Worm (Caenorhabditis elegans): ENCODE data around the gene T25B9.12.

The T25B9.12 gene

ce11 chrIV:10765053-10765452 is at the start of gene T25B9.12:
TSS of gene T25B9.12 (plus strand) at chrIV:10765353.
- TF ChIP-seq scrt-1 (GFP tag; IDR thresholded peaks at IDR 0.05): no peak
- no peak for TF ChIP-seq sea-1 (GFP tag; conservative IDR thresholded peaks at IDR 0.05)
- no peak for TF ChIP-seq tbx-37 (GFP tag; conservative IDR thresholded peaks at IDR 0.05)
- TF ChIP-seq B0310.2 (tag; optimal IDR thresholded peaks at IDR 0.05): no peak
- no peak for TF ChIP-seq hnd-1 (tag; optimal IDR thresholded peaks at IDR 0.05)

ce11 chrIV:10716348-10716747 is 48.8 kb upstream of the T25B9.12 start, which contains the start of gene ncx-3:
TSS of gene ncx-3 (plus strand) at chrIV:10716648.
- TF ChIP-seq hnd-1 (tag; optimal IDR thresholded peaks at IDR 0.05) (no peak), ets-7 (tag; optimal IDR thresholded peaks at IDR 0.05) (no peak), F13C5.2 (tag; optimal IDR thresholded peaks at IDR 0.05) (no peak), hmg-4 (GFP tag; optimal IDR thresholded peaks at IDR 0.05) (no peak), ceh-36 (tag; optimal IDR thresholded peaks at IDR 0.05) (no peak), tra-4 (tag; optimal IDR thresholded peaks at IDR 0.05) (no peak), B0310.2 (tag; optimal IDR thresholded peaks at IDR 0.05) (no peak), aly-1 (tag; optimal IDR thresholded peaks at IDR 0.05) (no peak), hmbx-1 (tag; optimal IDR thresholded peaks at IDR 0.05) (no peak), flt-1 (GFP tag; IDR thresholded peaks at IDR 0.05) (no peak), ceh-13 (GFP tag; optimal IDR thresholded peaks at IDR 0.05) (no peak), scrt-1 (GFP tag; IDR thresholded peaks at IDR 0.05) (no peak), tbx-37 (GFP tag; conservative IDR thresholded peaks at IDR 0.05) (no peak), tbx-11 (GFP tag; IDR thresholded peaks at IDR 0.05) (no peak), ama-1 (optimal IDR thresholded peaks at IDR 0.05) (no peak)

- TF ChIP-seq F13C5.2 (tag; optimal IDR thresholded peaks at IDR 0.05): no peak
- no peak for TF ChIP-seq ets-7 (tag; optimal IDR thresholded peaks at IDR 0.05)
- no peak for TF ChIP-seq ceh-36 (tag; optimal IDR thresholded peaks at IDR 0.05)
- TF ChIP-seq flt-1 (GFP tag; IDR thresholded peaks at IDR 0.05): no peak
- TF ChIP-seq sea-1 (GFP tag; conservative IDR thresholded peaks at IDR 0.05): no peak
- TF ChIP-seq B0310.2 (tag; optimal IDR thresholded peaks at IDR 0.05): no peak
- TF ChIP-seq pes-1 (GFP tag; IDR thresholded peaks at IDR 0.05): no peak
- no peak for TF ChIP-seq hmg-4 (GFP tag; optimal IDR thresholded peaks at IDR 0.05)
- no peak for TF ChIP-seq tra-4 (tag; optimal IDR thresholded peaks at IDR 0.05)
- no peak for TF ChIP-seq ama-1 (optimal IDR thresholded peaks at IDR 0.05)
- no peak for TF ChIP-seq hnd-1 (tag; optimal IDR thresholded peaks at IDR 0.05)
- TF ChIP-seq ceh-13 (GFP tag; optimal IDR thresholded peaks at IDR 0.05): no peak
- TF ChIP-seq scrt-1 (GFP tag; IDR thresholded peaks at IDR 0.05): no peak
- no peak for TF ChIP-seq tbx-37 (GFP tag; conservative IDR thresholded peaks at IDR 0.05)
- TF ChIP-seq tbx-11 (GFP tag; IDR thresholded peaks at IDR 0.05): no peak
- TF ChIP-seq hmbx-1 (tag; optimal IDR thresholded peaks at IDR 0.05): no peak
These were observed 47.1 kb upstream of the T25B9.12 start for ce11 chrIV:10718075-10718474.

ce11 chrIV:10718865-10719264 is 46.3 kb upstream of the T25B9.12 start:
- TF ChIP-seq B0310.2 (tag; optimal IDR thresholded peaks at IDR 0.05): no peak
- no peak for TF ChIP-seq hmbx-1 (tag; optimal IDR thresholded peaks at IDR 0.05)
- no peak for TF ChIP-seq hnd-1 (tag; optimal IDR thresholded peaks at IDR 0.05)
- no peak for TF ChIP-seq sea-1 (GFP tag; conservative IDR thresholded peaks at IDR 0.05)
- TF ChIP-seq aly-1 (tag; optimal IDR thresholded peaks at IDR 0.05): no peak
- TF ChIP-seq pes-1 (GFP tag; IDR thresholded peaks at IDR 0.05): no peak
- no peak for TF ChIP-seq ets-7 (tag; optimal IDR thresholded peaks at IDR 0.05)
- no peak for TF ChIP-seq F13C5.2 (tag; optimal IDR thresholded peaks at IDR 0.05)
- TF ChIP-seq ceh-36 (tag; optimal IDR thresholded peaks at IDR 0.05): no peak
- no peak for TF ChIP-seq hmg-4 (GFP tag; optimal IDR thresholded peaks at IDR 0.05)
- TF ChIP-seq tbx-11 (GFP tag; IDR thresholded peaks at IDR 0.05): no peak
- no peak for TF ChIP-seq flt-1 (GFP tag; IDR thresholded peaks at IDR 0.05)
- TF ChIP-seq tbx-37 (GFP tag; conservative IDR thresholded peaks at IDR 0.05): no peak
- no peak for TF ChIP-seq ama-1 (optimal IDR thresholded peaks at IDR 0.05)
- no peak for TF ChIP-seq tra-4 (tag; optimal IDR thresholded peaks at IDR 0.05)
- no peak for TF ChIP-seq scrt-1 (GFP tag; IDR thresholded peaks at IDR 0.05)
- no peak for TF ChIP-seq ceh-13 (GFP tag; optimal IDR thresholded peaks at IDR 0.05)

- no peak for TF ChIP-seq pes-1 (GFP tag; IDR thresholded peaks at IDR 0.05)
- no peak for TF ChIP-seq hmg-4 (GFP tag; optimal IDR thresholded peaks at IDR 0.05)
- no peak for TF ChIP-seq tbx-37 (GFP tag; conservative IDR thresholded peaks at IDR 0.05)
- no peak for TF ChIP-seq tbx-11 (GFP tag; IDR thresholded peaks at IDR 0.05)
- no peak for TF ChIP-seq flt-1 (GFP tag; IDR thresholded peaks at IDR 0.05)
- TF ChIP-seq ceh-13 (GFP tag; optimal IDR thresholded peaks at IDR 0.05): no peak
- TF ChIP-seq tra-4 (tag; optimal IDR thresholded peaks at IDR 0.05): no peak
- no peak for TF ChIP-seq hnd-1 (tag; optimal IDR thresholded peaks at IDR 0.05)
- TF ChIP-seq B0310.2 (tag; optimal IDR thresholded peaks at IDR 0.05): no peak
- TF ChIP-seq scrt-1 (GFP tag; IDR thresholded peaks at IDR 0.05): no peak
- TF ChIP-seq F13C5.2 (tag; optimal IDR thresholded peaks at IDR 0.05): no peak
- TF ChIP-seq aly-1 (tag; optimal IDR thresholded peaks at IDR 0.05): no peak
- TF ChIP-seq ets-7 (tag; optimal IDR thresholded peaks at IDR 0.05): no peak
- TF ChIP-seq sea-1 (GFP tag; conservative IDR thresholded peaks at IDR 0.05): no peak
- TF ChIP-seq ceh-36 (tag; optimal IDR thresholded peaks at IDR 0.05): no peak
- no peak for TF ChIP-seq ama-1 (optimal IDR thresholded peaks at IDR 0.05)
- no peak for TF ChIP-seq hmbx-1 (tag; optimal IDR thresholded peaks at IDR 0.05)
These were observed 37.4 kb upstream of the T25B9.12 start, which contains the start of gene ZC168.2 for ce11 chrIV:10727734-10728133. TSS of gene ZC168.2 (plus strand) at chrIV:10728034.

- no peak for TF ChIP-seq aly-1 (tag; optimal IDR thresholded peaks at IDR 0.05)
- TF ChIP-seq flt-1 (GFP tag; IDR thresholded peaks at IDR 0.05): no peak
- TF ChIP-seq pes-1 (GFP tag; IDR thresholded peaks at IDR 0.05): no peak
- TF ChIP-seq ets-7 (tag; optimal IDR thresholded peaks at IDR 0.05): no peak
- TF ChIP-seq sea-1 (GFP tag; conservative IDR thresholded peaks at IDR 0.05): no peak
- TF ChIP-seq ceh-36 (tag; optimal IDR thresholded peaks at IDR 0.05): no peak
- no peak for TF ChIP-seq ceh-13 (GFP tag; optimal IDR thresholded peaks at IDR 0.05)
- no peak for TF ChIP-seq scrt-1 (GFP tag; IDR thresholded peaks at IDR 0.05)
- TF ChIP-seq F13C5.2 (tag; optimal IDR thresholded peaks at IDR 0.05): no peak
- no peak for TF ChIP-seq tbx-11 (GFP tag; IDR thresholded peaks at IDR 0.05)
- no peak for TF ChIP-seq B0310.2 (tag; optimal IDR thresholded peaks at IDR 0.05)
- TF ChIP-seq hnd-1 (tag; optimal IDR thresholded peaks at IDR 0.05): no peak
These were observed 30.4 kb upstream of the T25B9.12 start, which contains the start of the genes orc-5 and cyb-1 for ce11 chrIV:10734527-10735436. TSS of gene orc-5 (minus strand) at chrIV:10734588. TSS of gene cyb-1 (plus strand) at chrIV:10735216.
